Fruit fly (Drosophila melanogaster) whole organism, embryonic: Measurements from ENCODE around the gene TrpA1.

ENCODE experiments used
- Awh ChIP-seq: fragments of 200-800 bp; sonication (Bioruptor generic); IDR thresholded peaks from 2 replicates; pipeline ENCODE4, ENCODE4 v1.3.6; 2022; ENCODE audit warnings: missing biosample characterization, missing genetic modification characterization
- BEAF-32 ChIP-seq: fragments of 200-800 bp; sonication (Bioruptor generic); optimal IDR thresholded peaks from 3 replicates; lab custom pipeline; 2017; ENCODE audit warnings: missing biosample characterization, missing genetic modification characterization, mild to moderate bottlenecking, moderate library complexity, missing genetic modification reagents
- Blimp-1 ChIP-seq: fragments of 200-800 bp; sonication (Bioruptor generic); optimal IDR thresholded peaks from 3 replicates; lab custom pipeline; 2018; ENCODE audit warnings: missing biosample characterization, missing genetic modification characterization, mild to moderate bottlenecking, moderate library complexity, missing genetic modification reagents
- CG10462 ChIP-seq: fragments of 200-800 bp; sonication (Bioruptor generic); optimal IDR thresholded peaks from 2 replicates; lab custom pipeline; 2016; ENCODE audit warnings: missing biosample characterization, missing genetic modification characterization
- CG10654 ChIP-seq: fragments of 200-800 bp; sonication (Bioruptor generic); optimal IDR thresholded peaks from 2 replicates; lab custom pipeline; 2016; ENCODE audit warnings: missing biosample characterization, missing genetic modification characterization
- CG11085 ChIP-seq: fragments of 200-800 bp; sonication (Bioruptor generic); IDR thresholded peaks from 2 replicates; pipeline ENCODE4 v1.3.6; 2022; ENCODE audit warnings: missing biosample characterization, missing genetic modification characterization
- CG12155 ChIP-seq: fragments of 200-800 bp; sonication (Bioruptor generic); optimal IDR thresholded peaks from 3 replicates; lab custom pipeline; 2016; ENCODE audit warnings: missing biosample characterization, missing genetic modification characterization
- CG12769 ChIP-seq: fragments of 200-800 bp; sonication (Bioruptor generic); optimal IDR thresholded peaks from 2 replicates; lab custom pipeline; 2019; ENCODE audit warnings: missing biosample characterization, mild to moderate bottlenecking, missing genetic modification characterization, moderate library complexity
- CG13123 ChIP-seq: fragments of 200-800 bp; sonication (Bioruptor generic); optimal IDR thresholded peaks from 2 replicates; lab custom pipeline; 2016; ENCODE audit warnings: missing biosample characterization, missing genetic modification characterization
- CG13424 ChIP-seq: fragments of 200-800 bp; sonication (Bioruptor generic); optimal IDR thresholded peaks from 2 replicates; lab custom pipeline; 2019; ENCODE audit warnings: missing biosample characterization, mild to moderate bottlenecking, missing genetic modification characterization, moderate library complexity
- CG13624 ChIP-seq: fragments of 200-800 bp; sonication (Bioruptor generic); optimal IDR thresholded peaks from 2 replicates; lab custom pipeline; 2016; ENCODE audit warnings: missing biosample characterization, missing genetic modification characterization
- CG15011 ChIP-seq: fragments of 200-800 bp; sonication (Bioruptor generic); optimal IDR thresholded peaks from 3 replicates; lab custom pipeline; 2018; ENCODE audit warnings: missing biosample characterization, mild to moderate bottlenecking, missing genetic modification characterization
- CG15696 ChIP-seq: fragments of 200-800 bp; sonication (Bioruptor generic); optimal IDR thresholded peaks from 2 replicates; lab custom pipeline; 2019; ENCODE audit warnings: missing biosample characterization, mild to moderate bottlenecking, missing genetic modification characterization, moderate library complexity
- CG17829 ChIP-seq: fragments of 200-800 bp; optimal IDR thresholded peaks from 2 replicates; lab custom pipeline; 2019; ENCODE audit warnings: missing biosample characterization, mild to moderate bottlenecking, missing genetic modification characterization, moderate library complexity
- CG1832 ChIP-seq: fragments of 200-800 bp; sonication (Bioruptor generic); optimal IDR thresholded peaks from 2 replicates; lab custom pipeline; 2017; ENCODE audit warnings: missing biosample characterization, mild to moderate bottlenecking, missing genetic modification characterization, inconsistent platforms
- CG2129 ChIP-seq: fragments of 200-800 bp; sonication (Bioruptor generic); IDR thresholded peaks from 2 replicates; pipeline ENCODE4 v1.3.6; 2022; ENCODE audit warnings: missing biosample characterization, missing genetic modification characterization; ENCODE audit not compliant: partially characterized antibody
- CG3065 ChIP-seq: fragments of 200-800 bp; sonication (Bioruptor generic); optimal IDR thresholded peaks from 2 replicates; lab custom pipeline; 2016; ENCODE audit warnings: missing biosample characterization, missing genetic modification characterization
- CG34422 ChIP-seq: fragments of 200-800 bp; sonication (Bioruptor generic); IDR thresholded peaks from 3 replicates; pipeline ENCODE4 v1.3.6; 2022; ENCODE audit warnings: missing biosample characterization, missing genetic modification characterization
- CG6254 ChIP-seq: fragments of 200-800 bp; sonication (Bioruptor generic); optimal IDR thresholded peaks from 3 replicates; lab custom pipeline; 2017; ENCODE audit warnings: mild to moderate bottlenecking, missing biosample characterization, missing genetic modification reagents, missing genetic modification characterization
- CG8281 ChIP-seq: fragments of 200-800 bp; sonication (Bioruptor generic); optimal IDR thresholded peaks from 2 replicates; lab custom pipeline; 2018; ENCODE audit warnings: missing biosample characterization, mild to moderate bottlenecking, missing genetic modification characterization, moderate library complexity
- CG9609 ChIP-seq: fragments of 200-800 bp; sonication (Bioruptor generic); optimal IDR thresholded peaks from 3 replicates; lab custom pipeline; 2016; ENCODE audit warnings: missing biosample characterization, missing genetic modification characterization
- Chrac-16 ChIP-seq: fragments of 200-800 bp; sonication (Bioruptor generic); optimal IDR thresholded peaks from 3 replicates; lab custom pipeline; 2016; ENCODE audit warnings: missing biosample characterization, missing genetic modification characterization
- D19A ChIP-seq: fragments of 200-800 bp; optimal IDR thresholded peaks from 3 replicates; lab custom pipeline; 2019; ENCODE audit warnings: missing biosample characterization, mild to moderate bottlenecking, missing genetic modification characterization, moderate library complexity
- Dfd ChIP-seq, 2 experiments: fragments of >200 bp; optimal IDR thresholded peaks; 2 replicates each; lab custom pipeline; 2017; ENCODE audit warnings: missing biosample characterization in 2 of 2, missing genetic modification characterization in 2 of 2
- Hr51 ChIP-seq, 2 experiments: fragments of 200-800 bp; sonication (Bioruptor generic); optimal IDR thresholded peaks; 2 replicates in 1 of 2; 3 replicates in 1 of 2; lab custom pipeline; 2016 to 2018; ENCODE audit warnings: missing biosample characterization in 2 of 2, missing genetic modification characterization in 2 of 2, mild to moderate bottlenecking in 1 of 2, moderate library complexity in 1 of 2
- Lpt ChIP-seq: fragments of >200 bp; optimal IDR thresholded peaks from 2 replicates; lab custom pipeline; 2018; ENCODE audit warnings: missing biosample characterization, missing genetic modification characterization
- MESR4 ChIP-seq: fragments of 200-800 bp; sonication (Bioruptor generic); optimal IDR thresholded peaks from 2 replicates; lab custom pipeline; 2018; ENCODE audit warnings: missing biosample characterization, mild to moderate bottlenecking, missing genetic modification characterization, moderate library complexity
- Med ChIP-seq: fragments of 200-800 bp; sonication (Bioruptor generic); peaks from one replicate; lab custom pipeline; 2016; ENCODE audit warnings: missing biosample characterization, missing genetic modification characterization, mild to moderate bottlenecking, inconsistent platforms, moderate library complexity
- Sry-δ ChIP-seq: fragments of 200-800 bp; sonication (Bioruptor generic); optimal IDR thresholded peaks from 2 replicates; lab custom pipeline; 2016; ENCODE audit warnings: missing biosample characterization, missing genetic modification characterization
- Trl ChIP-seq, 3 experiments: fragments of >200 bp in 2 of 3; fragments of 200-800 bp in 1 of 3; sonication (Bioruptor generic) in 1 of 3; optimal IDR thresholded peaks; 2 replicates in 1 of 3; 3 replicates in 2 of 3; lab custom pipeline; 2016 to 2017; ENCODE audit warnings: missing biosample characterization in 1 of 3, missing genetic modification characterization in 1 of 3
- Usf ChIP-seq: fragments of 200-800 bp; sonication (Bioruptor generic); optimal IDR thresholded peaks from 2 replicates; lab custom pipeline; 2017; ENCODE audit warnings: missing genotype, missing biosample characterization, missing genetic modification characterization
- cg ChIP-seq: fragments of 200-800 bp; sonication (Bioruptor generic); optimal IDR thresholded peaks from 3 replicates; lab custom pipeline; 2019; ENCODE audit warnings: missing biosample characterization, mild to moderate bottlenecking, missing genetic modification characterization, moderate library complexity
- crp ChIP-seq, 2 experiments: fragments of 200-800 bp; sonication (Bioruptor generic); optimal IDR thresholded peaks; 2 replicates in 1 of 2; 3 replicates in 1 of 2; lab custom pipeline; 2017; ENCODE audit warnings: missing biosample characterization in 2 of 2, missing genetic modification characterization in 2 of 2, mild to moderate bottlenecking in 1 of 2, moderate library complexity in 1 of 2
- dmrt99B ChIP-seq: fragments of 200-800 bp; sonication (Bioruptor generic); optimal IDR thresholded peaks from 2 replicates; lab custom pipeline; 2018; ENCODE audit warnings: missing biosample characterization, mild to moderate bottlenecking, missing genetic modification characterization, moderate library complexity
- dpn ChIP-seq, 2 experiments: fragments of 200-800 bp; sonication (Bioruptor generic); optimal IDR thresholded peaks; 3 replicates each; lab custom pipeline; 2016; ENCODE audit warnings: missing biosample characterization in 2 of 2, missing genetic modification characterization in 2 of 2
- grau ChIP-seq: fragments of 200-800 bp; optimal IDR thresholded peaks from 3 replicates; lab custom pipeline; 2019; ENCODE audit warnings: missing biosample characterization, mild to moderate bottlenecking, missing genetic modification characterization, moderate library complexity
- insv ChIP-seq, 2 experiments: fragments of 200-800 bp; sonication (Bioruptor generic); optimal IDR thresholded peaks; 3 replicates each; lab custom pipeline; 2016 to 2018; ENCODE audit warnings: missing biosample characterization in 2 of 2, missing genetic modification characterization in 2 of 2
- lov ChIP-seq, 2 experiments: fragments of 200-800 bp in 1 of 2; fragments of >200 bp in 1 of 2; sonication (Bioruptor generic) in 1 of 2; IDR thresholded peaks in 1 of 2; optimal IDR thresholded peaks in 1 of 2; 2 replicates in 1 of 2; 3 replicates in 1 of 2; pipeline versions ENCODE4 v1.3.6 to Lab custom; 2017 to 2022; ENCODE audit warnings: missing biosample characterization in 1 of 2, missing genetic modification characterization in 1 of 2
- mirr ChIP-seq: fragments of 200-800 bp; sonication (Bioruptor generic); optimal IDR thresholded peaks from 3 replicates; lab custom pipeline; 2018; ENCODE audit warnings: missing biosample characterization, mild to moderate bottlenecking, missing genetic modification characterization
- oc ChIP-seq: fragments of 200-800 bp; sonication (Bioruptor generic); optimal IDR thresholded peaks from 2 replicates; lab custom pipeline; 2018; ENCODE audit warnings: missing biosample characterization, mild to moderate bottlenecking, missing genetic modification characterization, moderate library complexity
- onecut ChIP-seq: fragments of 200-800 bp; sonication (Bioruptor generic); IDR thresholded peaks from 2 replicates; pipeline ENCODE4 v1.3.6; 2022; ENCODE audit warnings: missing biosample characterization, missing genetic modification characterization
- pho ChIP-seq: fragments of 200-800 bp; sonication (Bioruptor generic); optimal IDR thresholded peaks from 2 replicates; lab custom pipeline; 2016; ENCODE audit warnings: missing biosample characterization, missing genetic modification characterization
- row ChIP-seq: fragments of 200-800 bp; sonication (Bioruptor generic); IDR thresholded peaks from 3 replicates; pipeline ENCODE4 v1.3.6; 2022; ENCODE audit warnings: missing biosample characterization, missing genetic modification characterization
- scrt ChIP-seq: fragments of 200-800 bp; sonication (Bioruptor generic); optimal IDR thresholded peaks from 2 replicates; lab custom pipeline; 2018; ENCODE audit warnings: missing biosample characterization, mild to moderate bottlenecking, missing genetic modification characterization, moderate library complexity
- sqz ChIP-seq: fragments of 200-800 bp; sonication (Bioruptor generic); optimal IDR thresholded peaks from 3 replicates; lab custom pipeline; 2018; ENCODE audit warnings: missing biosample characterization, mild to moderate bottlenecking, missing genetic modification characterization
- ssp ChIP-seq: fragments of 200-800 bp; sonication (Bioruptor generic); IDR thresholded peaks from 2 replicates; pipeline ENCODE4 v1.3.6; 2022; ENCODE audit warnings: missing biosample characterization, missing genetic modification characterization
- vvl ChIP-seq: fragments of 200-800 bp; sonication (Bioruptor generic); IDR thresholded peaks from 2 replicates; pipeline ENCODE4 v1.3.6; 2022; ENCODE audit warnings: missing biosample characterization, missing genetic modification characterization

Gene TrpA1

DNA sequence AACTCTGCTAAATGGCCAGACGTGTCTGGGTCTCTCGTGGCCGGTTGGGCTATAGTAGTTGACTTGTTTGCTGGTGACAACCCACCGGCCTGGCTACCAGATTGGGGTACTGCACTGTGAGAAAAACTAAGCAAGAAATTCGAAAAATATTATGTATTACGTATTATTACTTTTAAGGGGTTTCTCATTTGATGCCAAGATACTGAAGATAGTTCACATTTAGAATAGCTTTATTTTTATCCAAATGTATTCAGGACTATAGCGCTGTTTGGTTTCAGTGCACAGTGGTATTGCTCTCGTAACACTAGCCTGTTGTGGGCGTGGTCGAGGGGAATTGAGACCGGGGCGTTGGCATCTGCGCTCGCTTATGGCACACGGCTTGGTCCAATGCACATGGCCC, 15.7 kb upstream of the TrpA1 start (continued):
- peak; percentile 62 for TF ChIP-seq CG17829 (tag; lab: Kevin White, UChicago)
- peak; percentile 52 for TF ChIP-seq scrt
- peak; percentile 11 for TF ChIP-seq Sry-δ (GFP tag; lab: Kevin White, UChicago)
- no peak for TF ChIP-seq mirr (GFP tag; lab: Kevin White, UChicago)
- peak; percentile 72 for TF ChIP-seq CG13424 (tag; lab: Kevin White, UChicago)
- peak; percentile 67 for TF ChIP-seq grau (tag; lab: Kevin White, UChicago)
- TF ChIP-seq ssp (GFP tag; lab: Robert Waterston, UW), result 0 out of 2 replicates have a peak, but pooled peaks have one; percentile 35
- peak; percentile 22 for TF ChIP-seq CG13123 (GFP tag; lab: Kevin White, UChicago)
- peak; percentile 48 for TF ChIP-seq D19A
- peak; percentile 22 for TF ChIP-seq CG6254
- peak; percentile 36 for TF ChIP-seq CG15011 (GFP tag; lab: Kevin White, UChicago)
- peak; percentile 2 to 87 for TF ChIP-seq Hr51 (GFP tag; optimal IDR thresholded peaks at IDR 0.05; lab: Kevin White, UChicago)

DNA sequence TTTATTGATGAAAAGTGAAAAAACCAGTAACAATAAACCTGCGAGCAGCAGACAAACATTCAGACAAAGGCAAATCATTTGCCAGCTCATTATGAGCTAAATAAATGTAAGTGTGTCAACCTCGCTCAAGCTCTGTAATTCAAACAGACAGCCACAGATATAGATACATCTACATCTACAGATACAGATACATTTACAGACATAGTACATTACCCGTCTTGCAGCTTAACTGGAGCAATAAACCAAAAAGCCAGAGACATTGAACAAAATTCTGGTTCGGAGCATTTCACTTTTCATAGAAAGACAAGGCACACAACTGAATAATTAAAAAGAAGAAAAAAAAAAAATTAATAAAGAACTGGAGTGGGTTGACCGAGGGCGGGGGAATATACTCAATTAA, 14.7 kb upstream of the TrpA1 start:
- no peak for TF ChIP-seq MESR4 (GFP tag; lab: Kevin White, UChicago)
- no peak for TF ChIP-seq onecut
- TF ChIP-seq cg (GFP tag; lab: Kevin White, UChicago), result peak; percentile 16
- no peak for TF ChIP-seq CG10654
- no peak for TF ChIP-seq CG12155 (GFP tag; lab: Kevin White, UChicago)
- no peak for TF ChIP-seq oc
- TF ChIP-seq Med, result peak; percentile 1
- TF ChIP-seq CG15011 (GFP tag; lab: Kevin White, UChicago), result no peak
- no peak for TF ChIP-seq CG15696
- peak; percentile 60; the same call in 1 of the 2 replicates for TF ChIP-seq Awh (GFP tag; lab: Robert Waterston, UW)
- TF ChIP-seq pho, result no peak
- TF ChIP-seq vvl (GFP tag; lab: Robert Waterston, UW), result peak; percentile 20; the same call in 1 of the 2 replicates
- peak; percentile 50 for TF ChIP-seq CG8281 (tag; lab: Kevin White, UChicago)
- TF ChIP-seq Blimp-1, result peak; percentile 62
- no peak for TF ChIP-seq CG3065 (GFP tag; lab: Kevin White, UChicago)
- TF ChIP-seq CG10462 (GFP tag; lab: Kevin White, UChicago), result no peak

DNA sequence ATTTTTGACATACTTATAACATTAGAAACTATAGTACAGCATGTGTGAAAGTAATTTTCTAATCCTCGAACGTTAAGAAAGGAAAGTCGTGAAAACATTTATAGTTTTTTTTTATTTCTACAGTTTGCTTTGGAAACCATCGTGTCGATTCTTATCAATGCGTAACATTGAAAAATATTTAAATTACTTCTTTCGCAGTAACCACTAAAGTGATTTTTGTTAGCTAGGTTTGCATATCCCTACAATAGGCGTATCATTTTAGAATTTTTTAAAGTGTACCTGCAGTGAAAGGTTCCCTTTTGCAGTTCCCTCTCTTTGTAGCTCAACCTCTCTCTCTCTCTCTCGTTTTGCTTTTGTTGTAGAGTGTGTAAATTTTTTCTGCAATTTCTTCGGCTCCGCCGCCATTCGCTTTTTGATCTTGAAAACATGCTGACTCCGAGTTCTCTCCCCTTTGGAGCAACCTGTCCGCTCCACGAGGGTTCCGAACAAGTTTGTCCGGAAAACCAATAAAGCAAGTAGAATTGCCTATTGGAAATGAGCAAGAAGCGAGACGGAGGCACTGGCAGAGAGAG, 8.6 kb upstream of the TrpA1 start:
- TF ChIP-seq CG11085 (GFP tag; lab: Robert Waterston, UW), result no peak
- no peak for TF ChIP-seq Usf (GFP tag; lab: Kevin White, UChicago)
- TF ChIP-seq sqz (GFP tag; lab: Kevin White, UChicago), result no peak
- TF ChIP-seq Trl (optimal IDR thresholded peaks at IDR 0.05; lab: Kevin White, UChicago), result peak; percentile 14 to 37
- TF ChIP-seq Trl (GFP tag; optimal IDR thresholded peaks at IDR 0.05; lab: Kevin White, UChicago), result no peak
- TF ChIP-seq dmrt99B (tag; lab: Kevin White, UChicago), result no peak
- TF ChIP-seq CG12769, result peak; percentile 66
- TF ChIP-seq grau (tag; lab: Kevin White, UChicago), result no peak
- TF ChIP-seq Lpt, result no peak
- no peak for TF ChIP-seq crp (GFP tag; optimal IDR thresholded peaks at IDR 0.05; lab: Kevin White, UChicago)
- TF ChIP-seq dpn (GFP tag; optimal IDR thresholded peaks at IDR 0.05; lab: Kevin White, UChicago), result no peak
- peak; percentile 29 for TF ChIP-seq CG1832
- TF ChIP-seq CG9609 (GFP tag; lab: Kevin White, UChicago), result no peak
- no peak for TF ChIP-seq CG2129 (GFP tag; lab: Robert Waterston, UW)
- no peak for TF ChIP-seq Hr51 (GFP tag; optimal IDR thresholded peaks at IDR 0.05; lab: Kevin White, UChicago)
- TF ChIP-seq lov (optimal IDR thresholded peaks at IDR 0.05; lab: Kevin White, UChicago), result no peak
- no peak for TF ChIP-seq lov (GFP tag; IDR thresholded peaks at IDR 0.05; lab: Robert Waterston, UW)
- no peak for TF ChIP-seq row (GFP tag; lab: Robert Waterston, UW)
- TF ChIP-seq insv (GFP tag; optimal IDR thresholded peaks at IDR 0.05; lab: Kevin White, UChicago), result no peak
- TF ChIP-seq BEAF-32 (GFP tag; lab: Kevin White, UChicago), result no peak
- peak; percentile 14 for TF ChIP-seq Med
- TF ChIP-seq CG34422 (GFP tag; lab: Robert Waterston, UW), result no peak
- no peak for TF ChIP-seq Chrac-16 (GFP tag; lab: Kevin White, UChicago)
- TF ChIP-seq Dfd (GFP tag; optimal IDR thresholded peaks at IDR 0.05; lab: Kevin White, UChicago), result no peak
- TF ChIP-seq CG13624 (GFP tag; lab: Kevin White, UChicago), result no peak
